Worm (Caenorhabditis elegans) whole organism, L4 larva: ENCODE data around the gene idpp-6.

Source experiments
- F10B5.3 ChIP-seq: sonication (generic microtip); optimal IDR thresholded peaks from 2 replicates; lab custom pipeline; 2016; ENCODE audit warnings: mild to moderate bottlenecking, missing genetic modification characterization, missing compliant biosample characterization
- R02D3.7 ChIP-seq: fragments of 150-350 bp; sonication (generic microtip); optimal IDR thresholded peaks from 3 replicates; lab custom pipeline; 2014; ENCODE audit warnings: missing biosample characterization, missing genetic modification characterization
- T26A8.4 ChIP-seq: fragments of 200-800 bp; sonication (Bioruptor generic); IDR thresholded peaks from 2 replicates; pipeline ENCODE4 v1.3.6; 2022; ENCODE audit warnings: missing genetic modification characterization, missing compliant biosample characterization
- Y105C5A.15 ChIP-seq: fragments of 200-800 bp; sonication (Bioruptor generic); IDR thresholded peaks from 2 replicates; pipeline ENCODE4 v1.3.6; 2022; ENCODE audit warnings: missing genetic modification characterization, missing compliant biosample characterization
- Y5F2A.4 ChIP-seq: fragments of 200-800 bp; sonication (Bioruptor generic); optimal IDR thresholded peaks from 2 replicates; lab custom pipeline; 2018; ENCODE audit warnings: mild to moderate bottlenecking, missing genetic modification characterization, missing compliant biosample characterization
- Y75B8A.6 ChIP-seq: fragments of 200-800 bp; sonication (Bioruptor generic); IDR thresholded peaks from 2 replicates; pipeline ENCODE4 v1.3.6; 2022; ENCODE audit warnings: missing genetic modification reagents, missing genetic modification characterization, missing compliant biosample characterization
- ZK546.5 ChIP-seq, 2 experiments: sonication (generic microtip); optimal IDR thresholded peaks; 2 replicates each; lab custom pipeline; 2017; ENCODE audit warnings: missing biosample characterization in 2 of 2, missing genetic modification characterization in 2 of 2
- aha-1 ChIP-seq: fragments of 150-350 bp; peaks from one replicate; lab custom pipeline; 2014; ENCODE audit warnings: missing biosample characterization, missing genetic modification characterization
- arid-1 ChIP-seq: fragments of 200-800 bp; sonication (Bioruptor generic); conservative IDR thresholded peaks from 2 replicates; pipeline ENCODE4 v1.3.6; 2022; ENCODE audit warnings: missing genetic modification reagents, missing genetic modification characterization, missing compliant biosample characterization
- ceh-28 ChIP-seq: fragments of 150-350 bp; optimal IDR thresholded peaks from 2 replicates; lab custom pipeline; 2014; ENCODE audit warnings: missing biosample characterization, missing genetic modification reagents, missing genetic modification characterization
- ceh-62 ChIP-seq: sonication (generic microtip); optimal IDR thresholded peaks from 2 replicates; lab custom pipeline; 2017; ENCODE audit warnings: missing biosample characterization, missing genetic modification characterization
- ces-1 ChIP-seq: fragments of 150-350 bp; sonication (generic microtip); optimal IDR thresholded peaks from 4 replicates; lab custom pipeline; 2014; ENCODE audit warnings: missing biosample characterization, missing genetic modification reagents, missing genetic modification characterization
- cey-2 ChIP-seq: sonication (generic microtip); optimal IDR thresholded peaks from 3 replicates; lab custom pipeline; 2017; ENCODE audit warnings: missing genetic modification characterization, mild to moderate bottlenecking, missing compliant biosample characterization, antibody characterized with exemption, borderline replicate concordance; ENCODE audit not compliant: insufficient read depth
- daf-12 ChIP-seq: fragments of 150-350 bp; optimal IDR thresholded peaks from 2 replicates; lab custom pipeline; 2014; ENCODE audit warnings: missing biosample characterization, missing genetic modification reagents, missing genetic modification characterization
- daf-16 ChIP-seq, 3 experiments: sonication (generic microtip); optimal IDR thresholded peaks; 2 replicates each; lab custom pipeline; 2016 to 2017; ENCODE audit warnings: missing genetic modification characterization in 3 of 3, missing genetic modification reagents in 3 of 3, mild to moderate bottlenecking in 2 of 3, missing compliant biosample characterization in 2 of 3, missing biosample characterization in 1 of 3, moderate library complexity in 1 of 3
- daf-19 ChIP-seq: fragments of 200-800 bp; sonication (Bioruptor generic); conservative IDR thresholded peaks from 2 replicates; pipeline ENCODE4 v1.3.6; 2022; ENCODE audit warnings: missing genetic modification characterization, missing compliant biosample characterization
- dmd-6 ChIP-seq: fragments of 200-800 bp; sonication (Bioruptor generic); IDR thresholded peaks from 2 replicates; pipeline ENCODE4 v1.3.6; 2022; ENCODE audit warnings: missing genetic modification reagents, missing genetic modification characterization, missing compliant biosample characterization
- dmd-8 ChIP-seq: fragments of 200-800 bp; sonication (Bioruptor generic); IDR thresholded peaks from 2 replicates; pipeline ENCODE4 v1.3.6; 2022; ENCODE audit warnings: missing genetic modification characterization, missing compliant biosample characterization
- dmd-9 ChIP-seq: fragments of 200-800 bp; sonication (Bioruptor generic); IDR thresholded peaks from 2 replicates; pipeline ENCODE4 v1.3.6; 2022; ENCODE audit warnings: missing genetic modification reagents, missing genetic modification characterization, missing compliant biosample characterization
- dve-1 ChIP-seq: sonication (generic microtip); optimal IDR thresholded peaks from 2 replicates; lab custom pipeline; 2017; ENCODE audit warnings: antibody characterized with exemption, mild to moderate bottlenecking, missing genetic modification characterization, missing compliant biosample characterization; ENCODE audit not compliant: insufficient read depth
- fos-1 ChIP-seq: fragments of 150-350 bp; optimal IDR thresholded peaks from 2 replicates; lab custom pipeline; 2014; ENCODE audit warnings: missing biosample characterization, missing genetic modification characterization
- hif-1 ChIP-seq, 2 experiments: sonication (generic microtip); optimal IDR thresholded peaks; 2 replicates each; lab custom pipeline; 2016 to 2017; ENCODE audit warnings: missing compliant biosample characterization in 2 of 2, missing genetic modification characterization in 2 of 2, missing genetic modification reagents in 2 of 2, missing genotype in 2 of 2, mild to moderate bottlenecking in 1 of 2
- hlh-11 ChIP-seq: fragments of 200-800 bp; sonication (Bioruptor generic); optimal IDR thresholded peaks from 2 replicates; lab custom pipeline; 2018; ENCODE audit warnings: mild to moderate bottlenecking, missing genetic modification characterization, missing compliant biosample characterization
- hlh-30 ChIP-seq: sonication (generic microtip); optimal IDR thresholded peaks from 2 replicates; lab custom pipeline; 2017; ENCODE audit warnings: antibody characterized with exemption, mild to moderate bottlenecking, missing genetic modification characterization, missing compliant biosample characterization; ENCODE audit not compliant: insufficient read depth
- lin-15B ChIP-seq: fragments of 150-350 bp; sonication (generic microtip); optimal IDR thresholded peaks from 3 replicates; lab custom pipeline; 2014; ENCODE audit warnings: missing biosample characterization, missing genetic modification characterization
- lsy-2 ChIP-seq, 2 experiments: fragments of 150-350 bp in 1 of 2; sonication (generic microtip) in 1 of 2; optimal IDR thresholded peaks; 2 replicates each; lab custom pipeline; 2014 to 2017; ENCODE audit warnings: missing biosample characterization in 2 of 2, missing genetic modification characterization in 2 of 2
- madf-9 ChIP-seq: fragments of 200-800 bp; sonication (Bioruptor generic); conservative IDR thresholded peaks from 2 replicates; pipeline ENCODE4 v1.3.6; 2022; ENCODE audit warnings: missing genetic modification reagents, missing genetic modification characterization, missing compliant biosample characterization
- mdl-1 ChIP-seq, 2 experiments: fragments of 150-350 bp in 1 of 2; sonication (generic microtip) in 1 of 2; optimal IDR thresholded peaks; 2 replicates each; lab custom pipeline; 2014 to 2017; ENCODE audit warnings: missing biosample characterization in 2 of 2, missing genetic modification characterization in 2 of 2
- mdt-29 ChIP-seq: fragments of 200-800 bp; sonication (Bioruptor generic); IDR thresholded peaks from 2 replicates; pipeline ENCODE4 v1.3.6; 2022; ENCODE audit warnings: missing genetic modification reagents, missing genetic modification characterization, missing compliant biosample characterization
- mxl-3 ChIP-seq: fragments of 200-800 bp; sonication (Bioruptor generic); optimal IDR thresholded peaks from 2 replicates; lab custom pipeline; 2018; ENCODE audit warnings: mild to moderate bottlenecking, missing genetic modification characterization, missing compliant biosample characterization
- nhr-102 ChIP-seq: sonication (generic microtip); optimal IDR thresholded peaks from 2 replicates; lab custom pipeline; 2016; ENCODE audit warnings: mild to moderate bottlenecking, missing genetic modification characterization, moderate library complexity, missing compliant biosample characterization
- nhr-11 ChIP-seq: fragments of 150-350 bp; optimal IDR thresholded peaks from 2 replicates; lab custom pipeline; 2014; ENCODE audit warnings: missing biosample characterization, missing genetic modification characterization
- nhr-111 ChIP-seq: fragments of 200-800 bp; sonication (Bioruptor generic); optimal IDR thresholded peaks from 2 replicates; lab custom pipeline; 2018; ENCODE audit warnings: mild to moderate bottlenecking, missing genetic modification characterization, missing compliant biosample characterization
- nhr-237 ChIP-seq: sonication (generic microtip); optimal IDR thresholded peaks from 2 replicates; lab custom pipeline; 2017; ENCODE audit warnings: missing biosample characterization, missing genetic modification characterization
- nhr-25 ChIP-seq: sonication (generic microtip); optimal IDR thresholded peaks from 2 replicates; lab custom pipeline; 2017; ENCODE audit warnings: missing genetic modification characterization, mild to moderate bottlenecking, missing compliant biosample characterization, antibody characterized with exemption, moderate library complexity, borderline replicate concordance; ENCODE audit not compliant: insufficient read depth
- nhr-28 ChIP-seq: fragments of 150-350 bp; optimal IDR thresholded peaks from 2 replicates; lab custom pipeline; 2014; ENCODE audit warnings: missing biosample characterization, missing genetic modification characterization
- nhr-48 ChIP-seq: sonication (generic microtip); optimal IDR thresholded peaks from 2 replicates; lab custom pipeline; 2016; ENCODE audit warnings: mild to moderate bottlenecking, missing genetic modification characterization, missing compliant biosample characterization
- nhr-76 ChIP-seq: fragments of 150-350 bp; optimal IDR thresholded peaks from 2 replicates; lab custom pipeline; 2014; ENCODE audit warnings: missing biosample characterization, missing genetic modification characterization
- pha-4 ChIP-seq, 2 experiments: fragments of 150-350 bp in 1 of 2; fragments of 200-800 bp in 1 of 2; sonication (Bioruptor generic) in 1 of 2; IDR thresholded peaks in 1 of 2; optimal IDR thresholded peaks in 1 of 2; 2 replicates each; pipeline versions ENCODE4 v1.3.6 to Lab custom; 2014 to 2022; ENCODE audit warnings: missing genetic modification characterization in 2 of 2, missing genetic modification reagents in 2 of 2, missing biosample characterization in 1 of 2, missing compliant biosample characterization in 1 of 2
- pqm-1 ChIP-seq: sonication (generic microtip); optimal IDR thresholded peaks from 2 replicates; lab custom pipeline; 2017; ENCODE audit warnings: missing biosample characterization, missing genetic modification characterization
- set-16 ChIP-seq: fragments of 200-800 bp; sonication (Bioruptor generic); IDR thresholded peaks from 2 replicates; pipeline ENCODE4 v1.3.6; 2022; ENCODE audit warnings: missing genetic modification reagents, missing genetic modification characterization, missing compliant biosample characterization
- snpc-4 ChIP-seq: fragments of 150-350 bp; optimal IDR thresholded peaks from 2 replicates; lab custom pipeline; 2014; ENCODE audit warnings: missing biosample characterization, missing genetic modification characterization
- unc-62 ChIP-seq, 3 experiments: fragments of 150-350 bp in 1 of 3; sonication (generic microtip); optimal IDR thresholded peaks in 2 of 3; peaks in 1 of 3; 1 replicate in 1 of 3; 2 replicates in 2 of 3; lab custom pipeline; 2014 to 2017; ENCODE audit warnings: missing biosample characterization in 3 of 3, missing genetic modification characterization in 3 of 3, missing genetic modification reagents in 3 of 3, missing genotype in 1 of 3
- zag-1 ChIP-seq: fragments of 150-350 bp; optimal IDR thresholded peaks from 2 replicates; lab custom pipeline; 2014; ENCODE audit warnings: missing biosample characterization, missing genetic modification characterization
- zfp-3 ChIP-seq: fragments of 200-800 bp; sonication (Bioruptor generic); conservative IDR thresholded peaks from 2 replicates; pipeline ENCODE4 v1.3.6; 2022; ENCODE audit warnings: missing genetic modification reagents, missing genetic modification characterization, missing compliant biosample characterization
- ztf-11 ChIP-seq: fragments of 150-350 bp; optimal IDR thresholded peaks from 2 replicates; lab custom pipeline; 2014; ENCODE audit warnings: missing biosample characterization, missing genetic modification characterization

Gene idpp-6

ce11 chrX:6782857-6783256 lies at the start of gene idpp-6:
TSS of gene idpp-6 (plus strand) at chrX:6783157.
- TF ChIP-seq dmd-6 (GFP tag; lab: Robert Waterston, UW) (no peak), Y75B8A.6 (GFP tag; lab: Robert Waterston, UW) (no peak), daf-19 (no peak), dmd-8 (no peak), Y105C5A.15 (GFP tag; lab: Robert Waterston, UW) (no peak), nhr-111 (no peak), zag-1 (tag; lab: Kevin White, UChicago) (no peak), nhr-11 (tag; lab: Kevin White, UChicago) (no peak), snpc-4 (tag; lab: Kevin White, UChicago) (no peak), cey-2 (tag; lab: Kevin White, UChicago) (no peak), nhr-102 (no peak), nhr-25 (no peak), ceh-28 (tag; lab: Kevin White, UChicago) (no peak)

DNA sequence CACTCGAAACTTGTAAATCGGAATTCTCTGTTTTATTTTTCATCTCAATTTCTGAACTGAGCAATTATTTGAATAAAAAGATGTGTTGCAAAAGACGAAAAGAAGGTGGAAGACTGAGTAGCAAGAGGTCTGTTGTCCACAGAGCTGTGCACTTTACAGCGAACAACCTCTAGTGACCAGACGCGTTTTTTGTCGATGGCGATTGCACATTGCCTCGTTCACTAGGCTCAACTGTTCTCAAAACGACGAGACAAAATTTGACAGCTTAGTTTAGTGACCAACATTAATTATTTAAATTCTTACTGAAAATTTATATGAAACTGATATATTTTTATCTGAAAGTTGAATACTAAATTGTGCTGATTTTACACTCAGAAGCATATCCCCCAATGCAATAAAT lies 49.8 kb upstream of the idpp-6 start, which contains the start of gene R03E9.2:
Gene R03E9.2 (minus strand): TSS at position 101 of the 400 bp plus-strand sequence.
- TF ChIP-seq pqm-1 (tag; lab: Kevin White, UChicago) (no peak), pha-4 (GFP tag; IDR thresholded peaks at IDR 0.05; lab: Robert Waterston, UW) (no peak), pha-4 (tag; optimal IDR thresholded peaks at IDR 0.05; lab: Kevin White, UChicago) (no peak), R02D3.7 (no peak), Y5F2A.4 (GFP tag; lab: Kevin White, UChicago) (no peak), fos-1 (tag; lab: Kevin White, UChicago) (no peak), ztf-11 (no peak), F10B5.3 (tag; lab: Kevin White, UChicago) (no peak), zfp-3 (GFP tag; lab: Robert Waterston, UW) (no peak), nhr-237 (no peak), nhr-76 (tag; lab: Kevin White, UChicago) (no peak), daf-12 (tag; lab: Kevin White, UChicago) (no peak), snpc-4 (tag; lab: Kevin White, UChicago) (no peak), set-16 (no peak), mxl-3 (no peak)
- TF ChIP-seq, all 104 proteins: peak for 0

- TF ChIP-seq nhr-48 (tag; lab: Kevin White, UChicago) (peak; percentile 64), mdt-29 (GFP tag; lab: Robert Waterston, UW) (0 out of 2 replicates have a peak, but pooled peaks have one; percentile 13), daf-16 (GFP tag; optimal IDR thresholded peaks at IDR 0.05; lab: Kevin White, UChicago) (peak in 1 of 2 experiments; percentile 91), daf-16 (tag; optimal IDR thresholded peaks at IDR 0.05; lab: Kevin White, UChicago) (peak; percentile 23), lin-15B (tag; lab: Kevin White, UChicago) (no peak), dmd-9 (GFP tag; lab: Robert Waterston, UW) (no peak), unc-62 (GFP tag; optimal IDR thresholded peaks at IDR 0.05 in 1 of 2; lab: Kevin White, UChicago) (peak in 1 of 2 experiments; percentile 59), unc-62 (tag; optimal IDR thresholded peaks at IDR 0.05; lab: Kevin White, UChicago) (no peak), madf-9 (GFP tag; lab: Robert Waterston, UW) (no peak), hlh-11 (tag; lab: Kevin White, UChicago) (peak; percentile 66), ceh-62 (tag; lab: Kevin White, UChicago) (no peak), nhr-28 (tag; lab: Kevin White, UChicago) (peak; percentile 3), arid-1 (GFP tag; lab: Robert Waterston, UW) (no peak), mdl-1 (tag; optimal IDR thresholded peaks at IDR 0.05; lab: Kevin White, UChicago) (peak; percentile 50 to 91), mxl-3 (peak; percentile 48), aha-1 (tag; lab: Kevin White, UChicago) (peak; percentile 44), hif-1 (tag; optimal IDR thresholded peaks at IDR 0.05; lab: Kevin White, UChicago) (peak in 1 of 2 experiments; percentile 54), hlh-30 (peak; percentile 95), T26A8.4 (GFP tag; lab: Robert Waterston, UW) (no peak), lsy-2 (tag; optimal IDR thresholded peaks at IDR 0.05; lab: Kevin White, UChicago) (peak in 1 of 2 experiments; percentile 40), nhr-102 (peak; percentile 17), ZK546.5 (tag; optimal IDR thresholded peaks at IDR 0.05; lab: Kevin White, UChicago) (no peak), dmd-6 (GFP tag; lab: Robert Waterston, UW) (peak; percentile 41; the same call in 1 of the 2 replicates), dmd-8 (no peak), ces-1 (GFP tag; lab: Kevin White, UChicago) (no peak), dve-1 (peak; percentile 60), nhr-11 (tag; lab: Kevin White, UChicago) (peak; percentile 46)
- TF ChIP-seq, all 104 proteins: peak for 16
These were observed 47.5 kb upstream of the idpp-6 start for ce11 chrX:6735494-6735893.
